Fruit fly (Drosophila melanogaster): ENCODE results near the gene Ir40a.

Gene Ir40a

dm6 chr2L:22151323-22151722 lies 62.9 kb downstream of the Ir40a start, which contains the start of gene dunk:
Gene dunk, plus strand, starts transcription at chr2L:22151623.
- TF ChIP-seq CG6792 (GFP tag; optimal IDR thresholded peaks at IDR 0.05) = no peak
- no peak for TF ChIP-seq fd59A (GFP tag; optimal IDR thresholded peaks at IDR 0.05)
- no peak for TF ChIP-seq CG11902 (GFP tag; optimal IDR thresholded peaks at IDR 0.05)
- TF ChIP-seq CG3919 (GFP tag; optimal IDR thresholded peaks at IDR 0.05) = no peak
- TF ChIP-seq salr (GFP tag; optimal IDR thresholded peaks at IDR 0.05) = no peak
- TF ChIP-seq pdm3 (GFP tag; optimal IDR thresholded peaks at IDR 0.05) = no peak
- TF ChIP-seq topi (GFP tag; optimal IDR thresholded peaks at IDR 0.05) = no peak

DNA sequence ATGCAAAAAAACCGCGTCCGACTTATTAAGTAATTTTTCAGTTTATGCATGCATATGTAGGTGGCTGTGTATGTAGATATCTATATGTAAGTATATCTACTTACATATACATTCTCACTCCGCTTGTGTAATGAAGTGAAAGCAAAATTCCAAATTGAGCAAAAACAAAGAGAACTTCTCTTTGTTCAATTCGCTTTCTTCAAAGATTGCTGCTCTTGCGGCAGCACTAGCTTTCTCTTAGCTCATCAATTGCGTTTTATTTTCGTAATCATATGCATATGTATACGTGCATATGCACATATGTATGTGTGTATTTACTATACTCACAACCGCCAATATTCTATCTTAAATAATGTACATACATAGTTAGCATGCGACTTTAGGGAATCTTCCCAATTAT lies 65.5 kb downstream of the Ir40a start:
- TF ChIP-seq net (GFP tag; optimal IDR thresholded peaks at IDR 0.05) (no peak), ss (GFP tag; optimal IDR thresholded peaks at IDR 0.05) (no peak), CG34406 (GFP tag; optimal IDR thresholded peaks at IDR 0.05) (no peak), acj6 (GFP tag; optimal IDR thresholded peaks at IDR 0.05) (no peak), CG3032 (tag; optimal IDR thresholded peaks at IDR 0.05) (no peak), CG3919 (GFP tag; optimal IDR thresholded peaks at IDR 0.05) (no peak), CG8319 (GFP tag; optimal IDR thresholded peaks at IDR 0.05) (no peak), pdm3 (GFP tag; optimal IDR thresholded peaks at IDR 0.05) (no peak), CG7368 (GFP tag; optimal IDR thresholded peaks at IDR 0.05) (no peak), Eip78C (GFP tag) (peak; percentile 56), Ets21C (GFP tag; optimal IDR thresholded peaks at IDR 0.05) (no peak), CG11294 (GFP tag; IDR thresholded peaks at IDR 0.05) (no peak), OdsH (GFP tag; optimal IDR thresholded peaks at IDR 0.05) (no peak), vri (GFP tag; optimal IDR thresholded peaks at IDR 0.05) (peak; percentile 82), Blimp-1 (GFP tag; optimal IDR thresholded peaks at IDR 0.05) (peak; percentile 48), dsx (GFP tag; optimal IDR thresholded peaks at IDR 0.05; ENCODE audit: poor library complexity, severe bottlenecking) (no peak), CG10669 (GFP tag; optimal IDR thresholded peaks at IDR 0.05) (no peak), CG6276 (GFP tag; optimal IDR thresholded peaks at IDR 0.05) (no peak), Gug (GFP tag; IDR thresholded peaks at IDR 0.05) (no peak), Sox14 (GFP tag; optimal IDR thresholded peaks at IDR 0.05) (peak; percentile 7), Eip75B (GFP tag; optimal IDR thresholded peaks at IDR 0.05) (no peak), Hr38 (GFP tag; optimal IDR thresholded peaks at IDR 0.05) (no peak), CG15336 (GFP tag; IDR thresholded peaks at IDR 0.05) (0 out of 2 replicates have a peak, but pooled peaks have one; percentile 9), Hr39 (GFP tag; optimal IDR thresholded peaks at IDR 0.05) (no peak), spab (GFP tag; optimal IDR thresholded peaks at IDR 0.05) (no peak), dac (GFP tag; optimal IDR thresholded peaks at IDR 0.05) (no peak), CG16779 (tag; optimal IDR thresholded peaks at IDR 0.05) (no peak), Eip93F (GFP tag; optimal IDR thresholded peaks at IDR 0.05) (no peak), achi (GFP tag; optimal IDR thresholded peaks at IDR 0.05) (no peak), Lpt (GFP tag; optimal IDR thresholded peaks at IDR 0.05) (no peak), CG10631 (GFP tag; optimal IDR thresholded peaks at IDR 0.05) (no peak), CG31627 (GFP tag; optimal IDR thresholded peaks at IDR 0.05) (no peak), CG6792 (GFP tag; optimal IDR thresholded peaks at IDR 0.05) (no peak), fkh (GFP tag; optimal IDR thresholded peaks at IDR 0.05) (peak; percentile 36), Sox102F (GFP tag; optimal IDR thresholded peaks at IDR 0.05) (no peak), topi (GFP tag; optimal IDR thresholded peaks at IDR 0.05) (no peak), lz (GFP tag; optimal IDR thresholded peaks at IDR 0.05) (no peak), svp (GFP tag) (no peak)

DNA sequence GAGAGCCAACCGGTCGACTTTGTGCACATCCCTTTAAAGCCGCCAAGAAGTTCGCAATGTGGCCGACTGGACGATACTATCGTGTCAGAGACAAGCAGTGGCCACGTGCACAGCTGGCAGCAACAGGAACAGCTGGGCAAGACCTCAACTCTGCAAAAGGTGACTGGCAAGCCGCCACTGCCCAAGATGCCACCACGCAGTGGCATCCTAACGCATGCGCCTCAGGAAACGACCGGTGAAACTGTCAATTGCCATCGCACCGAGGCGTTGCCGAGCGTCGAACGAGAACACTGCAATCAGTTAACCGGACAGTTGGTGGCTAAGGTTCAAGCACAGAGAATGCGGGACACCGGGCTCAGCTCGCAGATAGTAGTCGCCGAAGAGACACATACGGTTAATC lies 67.9 kb downstream of the Ir40a start:
- TF ChIP-seq CG10669 (GFP tag; optimal IDR thresholded peaks at IDR 0.05) = no peak
- peak; percentile 74 for TF ChIP-seq svp (GFP tag)
